Worm (Caenorhabditis elegans) whole organism, mixed stage, embryonic: ENCODE results near the gene R07B1.8.

Source experiments
- bed-3 ChIP-seq: fragments of 200-800 bp; sonication (Bioruptor generic); optimal IDR thresholded peaks from 3 replicates; lab custom pipeline; 2018; ENCODE audit warnings: mild to moderate bottlenecking, missing genetic modification characterization, moderate library complexity, missing compliant biosample characterization
- blmp-1 ChIP-seq: fragments of 150-350 bp; optimal IDR thresholded peaks from 2 replicates; lab custom pipeline; 2014; ENCODE audit warnings: missing biosample characterization, missing genetic modification characterization
- ceh-43 ChIP-seq: fragments of 200-800 bp; sonication (Bioruptor generic); optimal IDR thresholded peaks from 2 replicates; lab custom pipeline; 2018; ENCODE audit warnings: mild to moderate bottlenecking, missing genetic modification characterization, moderate library complexity, missing compliant biosample characterization
- ces-1 ChIP-seq: fragments of 150-350 bp; optimal IDR thresholded peaks from 2 replicates; lab custom pipeline; 2014; ENCODE audit warnings: missing biosample characterization, missing genetic modification reagents, missing genetic modification characterization
- lsy-2 ChIP-seq: fragments of 150-350 bp; optimal IDR thresholded peaks from 2 replicates; lab custom pipeline; 2014; ENCODE audit warnings: missing biosample characterization, missing genetic modification characterization
- nhr-2 ChIP-seq: fragments of 150-350 bp; optimal IDR thresholded peaks from 2 replicates; lab custom pipeline; 2014; ENCODE audit warnings: missing biosample characterization, missing genetic modification characterization
- nhr-28 ChIP-seq: fragments of 150-350 bp; optimal IDR thresholded peaks from 2 replicates; lab custom pipeline; 2014; ENCODE audit warnings: missing biosample characterization, missing genetic modification characterization
- pha-4 ChIP-seq: fragments of 150-350 bp; optimal IDR thresholded peaks from 2 replicates; lab custom pipeline; 2018; ENCODE audit warnings: missing biosample characterization, missing genetic modification reagents, missing genetic modification characterization
- sem-2 ChIP-seq: fragments of 200-800 bp; sonication (Bioruptor generic); optimal IDR thresholded peaks from 2 replicates; lab custom pipeline; 2018; ENCODE audit warnings: mild to moderate bottlenecking, missing genetic modification characterization, missing compliant biosample characterization
- snpc-4 ChIP-seq: fragments of 150-350 bp; optimal IDR thresholded peaks from 2 replicates; lab custom pipeline; 2014; ENCODE audit warnings: missing biosample characterization, missing genetic modification characterization
- unc-62 ChIP-seq: fragments of 150-350 bp; optimal IDR thresholded peaks from 2 replicates; lab custom pipeline; 2014; ENCODE audit warnings: missing biosample characterization, missing genetic modification reagents, missing genetic modification characterization

DNA sequence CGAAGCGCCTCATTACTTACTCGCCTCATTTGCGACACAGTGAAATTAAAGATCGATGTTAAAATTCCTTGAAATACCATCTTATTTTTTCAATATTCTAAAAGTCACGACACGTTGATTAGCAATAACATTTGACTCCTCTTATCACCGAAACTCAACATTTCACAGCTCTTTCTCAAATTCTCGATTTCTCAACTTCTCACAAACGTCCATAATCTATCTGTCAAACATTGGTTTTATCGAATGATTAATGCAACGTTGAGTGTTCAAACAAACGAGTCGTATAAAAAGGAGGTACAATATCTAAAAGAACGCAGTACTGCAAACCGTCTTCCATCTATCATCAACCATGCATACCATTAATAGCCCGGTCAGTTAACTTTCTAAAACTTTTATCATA lies 22.2 kb downstream of the R07B1.8 start, which contains the start of gene lec-8:
- TF ChIP-seq pha-4 (tag; lab: Kevin White, UChicago) (no peak), sem-2 (no peak), nhr-28 (tag; lab: Kevin White, UChicago) (no peak), lsy-2 (tag; lab: Kevin White, UChicago) (no peak), blmp-1 (tag; lab: Kevin White, UChicago) (no peak), unc-62 (GFP tag; lab: Kevin White, UChicago) (no peak), ces-1 (GFP tag; lab: Kevin White, UChicago) (no peak), bed-3 (no peak), nhr-2 (no peak), snpc-4 (no peak), ceh-43 (GFP tag; lab: Kevin White, UChicago) (no peak)
